Worm (Caenorhabditis elegans): ENCODE measurements around the gene mtl-1.

DNA sequence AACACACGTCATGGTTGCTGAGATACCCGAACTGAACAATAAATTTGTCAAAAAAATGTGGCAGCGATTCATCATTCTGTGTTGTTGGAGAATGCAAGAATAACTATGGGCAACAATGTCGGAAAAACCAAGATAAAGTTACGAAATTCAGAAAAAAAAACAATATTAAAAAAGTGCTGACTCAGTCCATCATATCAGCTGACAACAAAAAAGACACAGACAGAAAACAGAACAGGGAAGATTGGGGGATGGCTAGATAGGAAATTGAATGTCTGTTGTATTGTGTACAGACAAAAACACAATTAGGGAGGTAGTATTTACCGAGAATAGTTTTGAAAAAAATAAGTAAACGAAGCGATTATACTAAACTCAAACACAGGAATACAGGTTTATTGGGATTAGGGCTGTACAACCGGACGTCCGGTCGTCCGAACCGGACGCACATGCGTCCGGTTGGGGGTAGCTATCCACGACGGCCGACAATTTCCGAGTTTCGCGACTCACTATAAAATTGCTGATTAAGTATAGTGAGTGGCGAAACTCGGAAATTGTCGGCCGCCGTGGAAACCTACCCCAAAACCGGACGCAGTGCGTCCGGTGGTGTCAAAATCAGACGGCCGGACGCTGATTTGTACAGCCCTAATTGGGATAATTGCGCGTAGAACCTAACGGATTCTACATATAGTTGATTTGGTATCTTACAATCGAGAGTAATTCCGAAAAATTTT lies 34.0 kb downstream of the mtl-1 start:
- no peak for TF ChIP-seq crh-2 (tag; optimal IDR thresholded peaks at IDR 0.05)
- no peak for TF ChIP-seq ztf-4 (tag; optimal IDR thresholded peaks at IDR 0.05)
- TF ChIP-seq nhr-25 (tag; optimal IDR thresholded peaks at IDR 0.05): no peak
- no peak for TF ChIP-seq aly-2 (tag; optimal IDR thresholded peaks at IDR 0.05)
- no peak for TF ChIP-seq ZK546.5 (tag; optimal IDR thresholded peaks at IDR 0.05)
- no peak for TF ChIP-seq mdl-1 (tag; optimal IDR thresholded peaks at IDR 0.05)

Measured in whole organism, L2 larva.